Worm (Caenorhabditis elegans): ENCODE measurements around the gene idpp-6.

Gene idpp-6

DNA sequence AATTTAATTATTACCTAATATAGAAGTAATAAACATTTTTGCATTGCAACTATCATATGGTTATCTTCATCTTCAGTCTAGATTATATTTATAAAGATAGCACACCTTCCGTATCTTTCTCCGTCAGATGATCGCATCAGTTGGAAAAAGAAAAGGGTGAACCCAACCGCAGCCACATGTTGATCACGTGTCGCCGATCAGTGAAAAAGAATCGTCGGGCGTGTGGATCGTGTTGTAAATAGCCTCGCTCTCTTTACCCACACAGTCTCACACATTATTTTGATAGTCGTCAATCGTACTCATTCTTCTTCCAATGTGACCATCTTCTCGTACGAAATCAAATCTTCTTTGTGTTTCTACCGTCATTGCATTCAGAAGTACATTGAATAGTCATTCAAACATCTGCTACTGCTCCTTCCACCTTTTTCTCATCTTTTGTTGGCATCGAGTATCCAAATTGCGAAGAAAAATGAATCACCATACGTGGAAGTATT, 39.1 kb upstream of the idpp-6 start (continued):
- peak; percentile 80 for TF ChIP-seq unc-62 (GFP tag; optimal IDR thresholded peaks at IDR 0.05)
- TF ChIP-seq nhr-237 (tag; optimal IDR thresholded peaks at IDR 0.05), result no peak
- TF ChIP-seq sea-2 (GFP tag; optimal IDR thresholded peaks at IDR 0.05), result no peak

ce11 chrX:6744537-6744936, 38.4 kb upstream of the idpp-6 start:
- peak; percentile 72 for TF ChIP-seq mdl-1 (tag; optimal IDR thresholded peaks at IDR 0.05)
- TF ChIP-seq nhr-25 (tag; optimal IDR thresholded peaks at IDR 0.05), result no peak
- no peak for TF ChIP-seq nfya-1 (tag; optimal IDR thresholded peaks at IDR 0.05; ENCODE audit: insufficient read depth)
- TF ChIP-seq mml-1 (tag; optimal IDR thresholded peaks at IDR 0.05), result no peak
- TF ChIP-seq pqm-1 (tag; optimal IDR thresholded peaks at IDR 0.05), result peak; percentile 83
- peak; percentile 76 for TF ChIP-seq nhr-43 (tag; optimal IDR thresholded peaks at IDR 0.05; ENCODE audit: poor library complexity, severe bottlenecking)
- TF ChIP-seq pha-4 (tag; optimal IDR thresholded peaks at IDR 0.05), result peak; percentile 12
- peak in 1 of 3 experiments; percentile 83 for TF ChIP-seq elt-3 (tag; optimal IDR thresholded peaks at IDR 0.05)
- TF ChIP-seq fos-1 (tag; optimal IDR thresholded peaks at IDR 0.05), result peak; percentile 31
- no peak for TF ChIP-seq lin-15B (tag; optimal IDR thresholded peaks at IDR 0.05)
- TF ChIP-seq lin-39 (tag; optimal IDR thresholded peaks at IDR 0.05), result no peak
- TF ChIP-seq elt-2 (tag; optimal IDR thresholded peaks at IDR 0.05), result peak; percentile 96
- no peak for TF ChIP-seq nhr-28 (tag; optimal IDR thresholded peaks at IDR 0.05)
- no peak for TF ChIP-seq nhr-11 (tag; optimal IDR thresholded peaks at IDR 0.05)
- peak; percentile 37 for TF ChIP-seq ama-1 (optimal IDR thresholded peaks at IDR 0.05)
- peak; percentile 78 for TF ChIP-seq jun-1 (tag; optimal IDR thresholded peaks at IDR 0.05)
- TF ChIP-seq nhr-77 (tag; optimal IDR thresholded peaks at IDR 0.05), result no peak
- TF ChIP-seq nhr-23 (tag; optimal IDR thresholded peaks at IDR 0.05), result peak; percentile 65
- no peak for TF ChIP-seq zag-1 (tag; optimal IDR thresholded peaks at IDR 0.05)

DNA sequence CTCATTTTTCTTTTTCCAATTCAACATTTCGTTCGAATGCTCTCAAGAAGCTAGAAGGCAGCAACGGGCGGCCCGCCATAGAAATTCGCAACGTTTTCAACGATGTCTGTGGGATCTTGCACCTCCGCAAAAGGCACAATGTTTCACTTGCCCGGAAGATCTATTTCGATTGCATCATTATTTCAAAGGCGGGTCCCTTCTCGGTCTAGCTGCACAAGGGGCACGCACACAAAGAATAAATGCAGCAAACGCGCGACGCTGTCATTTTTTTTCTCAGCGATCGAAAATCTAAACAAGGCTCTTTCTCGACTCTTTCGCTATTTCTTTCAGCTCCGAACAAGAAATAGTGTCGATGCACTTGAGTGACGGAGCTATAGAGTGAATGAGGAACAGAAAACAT, 38.0 kb upstream of the idpp-6 start:
- peak; percentile 9 for TF ChIP-seq nfya-1 (tag; optimal IDR thresholded peaks at IDR 0.05; ENCODE audit: insufficient read depth)
- peak; percentile 85 for TF ChIP-seq fkh-10 (GFP tag; optimal IDR thresholded peaks at IDR 0.05)
- TF ChIP-seq unc-62 (GFP tag; optimal IDR thresholded peaks at IDR 0.05), result peak; percentile 60
- no peak for TF ChIP-seq R02D3.7 (tag; optimal IDR thresholded peaks at IDR 0.05)
- TF ChIP-seq hmg-11 (tag; optimal IDR thresholded peaks at IDR 0.05), result peak; percentile 15
- TF ChIP-seq mdl-1 (tag; optimal IDR thresholded peaks at IDR 0.05), result peak; percentile 36
- peak; percentile 66 for TF ChIP-seq lin-39 (tag; optimal IDR thresholded peaks at IDR 0.05)
- no peak for TF ChIP-seq nhr-12 (tag; optimal IDR thresholded peaks at IDR 0.05)

ce11 chrX:6745515-6745914, 37.4 kb upstream of the idpp-6 start:
- TF ChIP-seq nhr-76 (tag; optimal IDR thresholded peaks at IDR 0.05) (no peak), ceh-16 (tag; optimal IDR thresholded peaks at IDR 0.05) (no peak), lin-15B (tag; optimal IDR thresholded peaks at IDR 0.05) (no peak), zag-1 (tag; optimal IDR thresholded peaks at IDR 0.05) (no peak), daf-12 (tag; optimal IDR thresholded peaks at IDR 0.05) (no peak), fkh-10 (GFP tag; optimal IDR thresholded peaks at IDR 0.05) (no peak), sea-2 (GFP tag; optimal IDR thresholded peaks at IDR 0.05) (no peak), nhr-25 (tag; optimal IDR thresholded peaks at IDR 0.05) (no peak), nhr-23 (tag; optimal IDR thresholded peaks at IDR 0.05) (peak; percentile 27), snpc-4 (tag; optimal IDR thresholded peaks at IDR 0.05) (no peak), jun-1 (tag; optimal IDR thresholded peaks at IDR 0.05) (no peak), pha-4 (tag; optimal IDR thresholded peaks at IDR 0.05) (no peak), hmg-11 (tag; optimal IDR thresholded peaks at IDR 0.05) (no peak), mdl-1 (tag; optimal IDR thresholded peaks at IDR 0.05) (peak; percentile 83), unc-39 (tag; optimal IDR thresholded peaks at IDR 0.05) (no peak), ztf-11 (tag; optimal IDR thresholded peaks at IDR 0.05) (no peak), nhr-67 (tag; optimal IDR thresholded peaks at IDR 0.05) (no peak), egl-27 (tag; optimal IDR thresholded peaks at IDR 0.05) (no peak), lin-39 (tag; optimal IDR thresholded peaks at IDR 0.05) (no peak), egl-5 (tag; optimal IDR thresholded peaks at IDR 0.05) (peak; percentile 34), ceh-9 (tag; optimal IDR thresholded peaks at IDR 0.05) (no peak), eor-1 (tag; optimal IDR thresholded peaks at IDR 0.05) (no peak), unc-62 (GFP tag; optimal IDR thresholded peaks at IDR 0.05) (no peak), ceh-28 (tag; optimal IDR thresholded peaks at IDR 0.05) (peak; percentile 37), mml-1 (tag; optimal IDR thresholded peaks at IDR 0.05) (peak; percentile 64), skn-1 (tag; optimal IDR thresholded peaks at IDR 0.05) (no peak), ama-1 (optimal IDR thresholded peaks at IDR 0.05) (peak; percentile 71)

All from whole organism, L3 larva.